Worm (Caenorhabditis elegans) whole organism, early embryonic: ENCODE measurements around the gene Y24D9B.1.

Experiments used
- B0310.2 ChIP-seq: sonication (generic microtip); optimal IDR thresholded peaks from 2 replicates; lab custom pipeline; 2016; ENCODE audit warnings: mild to moderate bottlenecking, missing genetic modification characterization, missing compliant biosample characterization
- aly-1 ChIP-seq: sonication (generic microtip); optimal IDR thresholded peaks from 2 replicates; lab custom pipeline; 2016; ENCODE audit warnings: missing genetic modification characterization, missing compliant biosample characterization
- ama-1 ChIP-seq: fragments of 150-350 bp; optimal IDR thresholded peaks from 2 replicates; lab custom pipeline; 2014
- ets-7 ChIP-seq: sonication (generic microtip); optimal IDR thresholded peaks from 2 replicates; lab custom pipeline; 2016; ENCODE audit warnings: missing genotype, missing genetic modification characterization, missing compliant biosample characterization
- scrt-1 ChIP-seq: fragments of 200-800 bp; sonication (Bioruptor generic); IDR thresholded peaks from 2 replicates; pipeline ENCODE4 v1.3.6; 2022; ENCODE audit warnings: missing genetic modification characterization, missing compliant biosample characterization

- no peak for TF ChIP-seq ama-1 (lab: Kevin White, UChicago)
- no peak for TF ChIP-seq ets-7 (tag; lab: Kevin White, UChicago)
- TF ChIP-seq B0310.2 (tag; lab: Kevin White, UChicago), result no peak
- TF ChIP-seq scrt-1 (GFP tag; lab: Robert Waterston, UW), result no peak
- no peak for TF ChIP-seq aly-1
These were observed 10.8 kb upstream of the Y24D9B.1 start for ce11 chrIV:4306317-4306716.
